Worm (Caenorhabditis elegans): Measurements from ENCODE around the gene F10B5.3.

DNA sequence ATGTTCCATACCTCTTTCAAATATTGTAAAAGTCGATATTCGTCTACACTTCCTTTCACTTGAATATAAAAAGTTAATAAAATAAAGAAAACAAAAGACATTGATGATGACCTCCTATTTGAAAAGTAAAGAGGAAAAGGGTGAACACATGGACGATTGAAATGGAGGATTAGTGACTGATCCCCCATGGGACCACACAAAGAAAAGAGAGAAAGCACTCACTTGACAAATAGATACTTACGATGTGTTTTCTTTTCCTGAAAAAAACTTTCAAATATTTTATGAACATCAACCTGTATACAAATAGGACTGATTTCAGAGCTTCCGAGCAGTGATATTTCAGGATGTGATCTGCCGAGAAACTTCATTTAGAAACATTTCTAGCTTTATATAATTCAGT lies 27.3 kb upstream of the F10B5.3 start, which contains the start of gene acr-14:
- no peak for TF ChIP-seq lin-35 (GFP tag; optimal IDR thresholded peaks at IDR 0.05)
- TF ChIP-seq unc-130 (GFP tag; optimal IDR thresholded peaks at IDR 0.05): no peak
- TF ChIP-seq tbx-9 (tag; optimal IDR thresholded peaks at IDR 0.05; ENCODE audit: borderline replicate concordance): no peak
- no peak for TF ChIP-seq lag-1 (GFP tag; IDR thresholded peaks at IDR 0.05)

All from whole organism, young adult.